Worm (Caenorhabditis elegans): ENCODE data around the gene ztf-22.

Gene ztf-22

ce11 chrII:13279216-13280123 is 6.2 kb downstream of the ztf-22 start:
- TF ChIP-seq unc-62 (GFP tag; optimal IDR thresholded peaks at IDR 0.05) (no peak), unc-120 (tag; optimal IDR thresholded peaks at IDR 0.05; ENCODE audit: poor library complexity, severe bottlenecking) (no peak), drap-1 (GFP tag; optimal IDR thresholded peaks at IDR 0.05) (no peak), nhr-2 (tag; optimal IDR thresholded peaks at IDR 0.05) (no peak), mls-2 (tag; optimal IDR thresholded peaks at IDR 0.05) (no peak), mep-1 (tag; optimal IDR thresholded peaks at IDR 0.05) (no peak), ztf-11 (tag; optimal IDR thresholded peaks at IDR 0.05) (no peak), nhr-237 (tag; optimal IDR thresholded peaks at IDR 0.05) (no peak), bed-3 (GFP tag; optimal IDR thresholded peaks at IDR 0.05) (no peak), sem-2 (GFP tag; optimal IDR thresholded peaks at IDR 0.05) (no peak), lin-13 (tag; optimal IDR thresholded peaks at IDR 0.05) (no peak), lin-32 (GFP tag; optimal IDR thresholded peaks at IDR 0.05) (no peak), zip-8 (tag; optimal IDR thresholded peaks at IDR 0.05) (no peak), nhr-28 (tag; optimal IDR thresholded peaks at IDR 0.05) (no peak), flh-1 (GFP tag; optimal IDR thresholded peaks at IDR 0.05) (no peak), elt-1 (tag; optimal IDR thresholded peaks at IDR 0.05; ENCODE audit: borderline replicate concordance, insufficient read depth) (no peak), sptf-1 (tag; optimal IDR thresholded peaks at IDR 0.05) (no peak), mab-5 (tag; optimal IDR thresholded peaks at IDR 0.05) (no peak), ces-1 (GFP tag; optimal IDR thresholded peaks at IDR 0.05) (no peak), ceh-39 (tag; optimal IDR thresholded peaks at IDR 0.05) (no peak)

ce11 chrII:13278716-13279115 is 6.9 kb downstream of the ztf-22 start:
- no peak for TF ChIP-seq unc-39 (tag; optimal IDR thresholded peaks at IDR 0.05)
- no peak for TF ChIP-seq ceh-43 (GFP tag; optimal IDR thresholded peaks at IDR 0.05)
- no peak for TF ChIP-seq nhr-2 (tag; optimal IDR thresholded peaks at IDR 0.05)
- TF ChIP-seq mep-1 (tag; optimal IDR thresholded peaks at IDR 0.05) = no peak
- TF ChIP-seq sem-2 (GFP tag; optimal IDR thresholded peaks at IDR 0.05) = no peak
- no peak for TF ChIP-seq nhr-12 (tag; optimal IDR thresholded peaks at IDR 0.05)
- no peak for TF ChIP-seq cnd-1 (tag; optimal IDR thresholded peaks at IDR 0.05)
- TF ChIP-seq nhr-76 (tag; optimal IDR thresholded peaks at IDR 0.05) = no peak
- TF ChIP-seq mls-2 (tag; optimal IDR thresholded peaks at IDR 0.05) = no peak
- no peak for TF ChIP-seq pha-4 (tag; optimal IDR thresholded peaks at IDR 0.05)
- no peak for TF ChIP-seq M03D4.4 (tag; optimal IDR thresholded peaks at IDR 0.05)
- TF ChIP-seq hlh-1 (tag; optimal IDR thresholded peaks at IDR 0.05) = no peak
- TF ChIP-seq lsy-2 (tag; optimal IDR thresholded peaks at IDR 0.05) = no peak
- no peak for TF ChIP-seq ceh-39 (tag; optimal IDR thresholded peaks at IDR 0.05)

ce11 chrII:13278214-13278613 is 7.4 kb downstream of the ztf-22 start:
- TF ChIP-seq nhr-237 (tag; optimal IDR thresholded peaks at IDR 0.05) (no peak), nhr-28 (tag; optimal IDR thresholded peaks at IDR 0.05) (no peak), blmp-1 (tag; optimal IDR thresholded peaks at IDR 0.05) (no peak), mab-5 (tag; optimal IDR thresholded peaks at IDR 0.05) (no peak), cnd-1 (tag; optimal IDR thresholded peaks at IDR 0.05) (no peak), nhr-76 (tag; optimal IDR thresholded peaks at IDR 0.05) (no peak), mep-1 (tag; optimal IDR thresholded peaks at IDR 0.05) (no peak)

DNA sequence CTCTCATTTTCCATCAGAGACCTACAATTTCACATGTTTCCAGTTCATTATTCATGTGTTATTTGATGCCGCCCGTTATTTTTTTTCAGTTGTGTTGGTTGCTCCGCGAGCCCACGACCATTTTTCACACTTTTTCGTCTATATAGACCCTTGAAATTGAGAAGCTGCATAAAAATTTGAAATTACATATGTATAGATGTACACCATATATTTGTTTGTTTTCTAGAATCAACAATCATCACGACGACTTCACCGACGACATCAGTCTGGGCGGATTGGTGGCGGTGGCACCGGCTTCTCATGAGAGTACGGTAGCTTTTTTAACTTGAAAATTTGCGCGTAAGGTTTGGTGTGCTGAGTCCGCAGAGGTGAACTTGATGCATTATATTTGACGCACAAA is 14.9 kb downstream of the ztf-22 start, which contains the start of gene Y48C3A.5:
Gene Y48C3A.5 (plus strand): TSS at position 301 of the 400 bp plus-strand sequence.
- no peak for TF ChIP-seq pha-4 (tag; optimal IDR thresholded peaks at IDR 0.05)
- no peak for TF ChIP-seq unc-62 (GFP tag; optimal IDR thresholded peaks at IDR 0.05)
- no peak for TF ChIP-seq ces-1 (GFP tag; optimal IDR thresholded peaks at IDR 0.05)
- no peak for TF ChIP-seq snpc-4 (tag; optimal IDR thresholded peaks at IDR 0.05)

DNA sequence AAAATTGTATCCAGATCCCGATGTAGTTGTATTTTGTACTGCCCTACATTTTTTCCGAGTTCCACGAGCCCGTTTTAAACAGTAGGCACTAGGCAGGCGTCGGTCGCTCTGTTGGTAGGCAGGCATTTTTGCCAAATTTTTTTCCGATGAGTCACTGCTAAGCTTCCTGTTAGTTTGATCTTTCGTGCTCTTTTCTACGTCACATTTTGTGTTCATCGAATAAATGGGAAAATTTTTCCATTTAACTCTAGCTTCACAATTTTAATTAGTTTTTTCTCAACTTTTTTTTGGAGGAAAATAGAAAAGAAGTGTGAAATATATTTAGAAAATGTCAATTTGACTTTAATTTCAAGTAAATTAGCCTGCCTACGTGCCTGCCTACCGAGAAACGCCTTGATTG is 18.3 kb downstream of the ztf-22 start:
- TF ChIP-seq zip-8 (tag; optimal IDR thresholded peaks at IDR 0.05) (no peak), unc-39 (tag; optimal IDR thresholded peaks at IDR 0.05) (no peak), lin-13 (tag; optimal IDR thresholded peaks at IDR 0.05) (no peak), tbx-8 (GFP tag; optimal IDR thresholded peaks at IDR 0.05) (no peak)

All from whole organism, mixed stage, embryonic.